Fruit fly (Drosophila melanogaster) Kc167 (cell line): ENCODE data around the gene COX5BL.

Experiments used
- Myc ChIP-seq: fragments of >200 bp; optimal IDR thresholded peaks from 2 replicates; lab custom pipeline; 2017; ENCODE audit warnings: missing external identifiers
- Sin3A ChIP-seq: fragments of >200 bp; optimal IDR thresholded peaks from 2 replicates; lab custom pipeline; 2018; ENCODE audit warnings: missing external identifiers
- h ChIP-seq: fragments of >200 bp; optimal IDR thresholded peaks from 3 replicates; lab custom pipeline; 2018; ENCODE audit warnings: missing external identifiers
- psq ChIP-seq: fragments of >200 bp; optimal IDR thresholded peaks from 2 replicates; lab custom pipeline; 2017; ENCODE audit warnings: missing external identifiers
- ttk ChIP-seq: sonication (Bioruptor generic); optimal IDR thresholded peaks from 2 replicates; lab custom pipeline; 2017; ENCODE audit warnings: missing external identifiers

- no peak for TF ChIP-seq psq (lab: Kevin White, UChicago)
- TF ChIP-seq Myc (lab: Kevin White, UChicago) = no peak
- no peak for TF ChIP-seq ttk
- no peak for TF ChIP-seq Sin3A (lab: Kevin White, UChicago)
- no peak for TF ChIP-seq h (lab: Kevin White, UChicago)
Observed at dm6 chr2L:6539623-6540381, 19.4 kb upstream of the COX5BL start.
